Fruit fly (Drosophila melanogaster) S2 (cell line): Measurements from ENCODE around the gene CG43248.

ENCODE experiments used
- CG8478 ChIP-seq: fragments of >200 bp; optimal IDR thresholded peaks from 2 replicates; lab custom pipeline; 2018
- CTCF ChIP-seq, 2 experiments: fragments of >200 bp; optimal IDR thresholded peaks; 2 replicates each; lab custom pipeline; 2018

dm6 chr3L:15498745-15499144 is 32.5 kb downstream of the CG43248 start, which contains the start of gene CG7275:
- TF ChIP-seq CG8478 (lab: Kevin White, UChicago): no peak
- no peak for TF ChIP-seq CTCF (optimal IDR thresholded peaks at IDR 0.05; lab: Kevin White, UChicago)
